Fruit fly (Drosophila melanogaster) ovary, adult (tissue): Measurements from ENCODE around the gene fru.
A peak's percentile ranks its signal among the peaks of the same experiment; 100 is the strongest.

Experiments
- CG17801 ChIP-seq: fragments of 200-800 bp; optimal IDR thresholded peaks from 2 replicates; lab custom pipeline; 2019; ENCODE audit warnings: missing biosample characterization, mild to moderate bottlenecking, missing genetic modification characterization, moderate library complexity; ENCODE audit not compliant: partially characterized antibody

Gene fru

DNA sequence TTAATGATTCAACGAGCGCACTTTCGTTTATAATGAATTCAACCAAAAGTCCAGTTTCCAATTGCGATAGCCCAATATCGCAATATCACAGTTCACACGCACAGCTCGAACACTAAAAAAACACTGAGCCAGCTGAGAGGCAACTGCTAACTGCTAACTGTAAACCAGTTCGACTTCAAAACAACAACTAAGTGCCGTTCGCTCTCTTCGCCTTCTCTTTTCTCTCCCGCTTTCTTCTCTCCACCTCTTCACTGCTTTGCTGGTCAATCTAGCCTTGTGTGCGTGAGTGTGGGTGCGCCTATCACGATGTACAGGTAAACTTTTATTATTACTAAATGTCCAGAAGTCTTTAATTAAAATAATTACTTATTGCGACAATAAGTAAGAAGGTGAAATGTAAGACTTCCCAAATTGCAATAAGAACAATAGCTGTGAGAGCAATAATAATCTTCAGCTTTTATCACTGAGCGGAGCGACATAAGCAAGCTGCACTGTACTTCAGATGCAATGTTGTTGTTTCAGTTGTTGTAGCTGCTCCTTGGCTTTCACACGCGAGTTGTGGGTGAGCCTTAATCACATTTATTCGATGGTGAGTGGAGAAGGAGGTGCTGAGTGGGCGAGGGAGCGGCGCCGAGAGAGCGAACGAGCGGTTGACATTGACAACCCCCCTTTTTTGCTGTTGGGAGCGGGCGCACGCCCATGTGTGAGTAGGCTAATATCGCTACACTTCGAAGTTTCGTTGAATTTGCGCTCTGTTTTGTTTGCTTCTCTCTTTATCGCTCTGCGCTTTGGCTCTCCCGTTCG lies 148.4 kb downstream of the fru start, which contains the start of gene Vti1b:
TSS of gene Vti1b (plus strand) at position 195 of the 804 bp plus-strand sequence.
- peak; percentile 96 for TF ChIP-seq CG17801 (GFP tag; lab: Kevin White, UChicago)

DNA sequence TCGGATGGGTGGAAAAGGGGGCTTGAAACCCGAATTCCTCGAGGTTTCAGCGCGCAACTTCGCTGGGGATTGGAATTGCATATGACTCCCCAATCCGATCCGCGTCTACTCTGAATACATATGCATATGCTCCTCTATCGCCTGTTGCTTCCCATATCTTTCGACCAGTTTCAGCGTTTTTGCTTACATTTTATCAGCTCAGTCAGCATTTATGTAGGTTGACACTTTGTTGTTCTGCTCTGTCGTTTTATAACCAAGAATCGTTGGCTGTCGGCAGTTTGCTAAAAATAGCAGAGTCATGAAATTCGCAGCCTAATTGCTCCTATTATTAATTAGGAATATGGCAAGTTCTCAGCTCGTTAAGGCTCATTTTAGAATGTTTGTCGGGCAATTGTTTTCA lies 149.7 kb downstream of the fru start:
- TF ChIP-seq CG17801 (GFP tag; lab: Kevin White, UChicago): no peak

DNA sequence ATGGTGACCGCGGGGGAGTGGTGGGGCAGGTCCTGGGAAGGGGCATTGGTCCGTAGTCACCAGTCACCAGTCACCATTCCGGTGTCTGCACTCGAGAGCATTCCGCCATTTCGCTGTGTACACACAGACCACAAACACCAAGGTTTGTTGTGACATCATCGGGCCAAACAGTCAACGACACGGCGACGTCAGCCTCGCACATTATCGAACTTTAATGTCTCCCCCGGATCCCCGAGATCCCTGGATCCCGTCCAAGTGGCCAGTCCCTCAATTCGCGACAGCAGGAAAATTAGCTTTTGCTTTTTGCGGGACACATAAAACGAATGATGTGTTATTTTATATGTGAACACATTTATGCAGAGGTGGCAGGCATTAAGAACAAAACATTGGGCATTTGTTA lies 150.5 kb downstream of the fru start:
- no peak for TF ChIP-seq CG17801 (GFP tag; lab: Kevin White, UChicago)

DNA sequence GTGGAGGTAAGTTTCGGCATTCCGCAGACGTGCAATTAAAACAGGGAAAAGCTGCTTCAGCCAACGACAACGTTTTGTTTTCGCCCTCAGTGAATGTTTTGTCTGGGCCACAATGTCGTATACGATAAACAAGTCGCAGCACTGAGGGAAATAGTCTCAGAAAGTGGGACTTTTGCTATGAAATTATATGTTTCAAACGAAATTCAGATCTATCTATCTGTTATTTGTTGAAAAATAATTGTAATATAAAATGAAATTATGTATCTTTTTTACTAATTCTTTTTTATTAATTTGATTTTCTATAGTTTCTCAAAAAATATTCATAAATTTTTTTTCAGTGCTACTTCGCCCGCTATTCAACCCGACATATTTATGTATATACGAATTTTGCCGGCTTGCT lies 151.9 kb downstream of the fru start:
- no peak for TF ChIP-seq CG17801 (GFP tag; lab: Kevin White, UChicago)

DNA sequence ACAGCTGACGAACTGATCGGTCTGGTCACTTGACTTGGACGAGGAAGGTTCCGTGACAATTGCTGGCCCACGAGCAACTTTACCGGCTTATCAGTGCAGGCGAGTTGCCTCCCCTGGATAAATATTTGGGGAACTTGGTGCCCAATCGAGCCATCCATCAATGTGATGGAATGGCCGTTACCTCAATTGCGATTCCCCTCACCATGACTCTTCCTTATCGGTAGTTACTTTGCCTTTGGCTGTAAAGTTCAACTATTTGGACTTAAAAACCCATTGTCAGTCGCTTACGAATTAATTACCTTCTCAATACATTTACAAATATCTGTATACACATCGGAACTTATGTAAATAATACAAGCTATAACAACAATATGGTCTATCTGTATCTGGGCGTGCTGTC lies 155.6 kb downstream of the fru start, which contains the start of gene Vha100-4:
TSS of gene Vha100-4 (minus strand) at position 16 of the 400 bp plus-strand sequence.
- TF ChIP-seq CG17801 (GFP tag; lab: Kevin White, UChicago): no peak

DNA sequence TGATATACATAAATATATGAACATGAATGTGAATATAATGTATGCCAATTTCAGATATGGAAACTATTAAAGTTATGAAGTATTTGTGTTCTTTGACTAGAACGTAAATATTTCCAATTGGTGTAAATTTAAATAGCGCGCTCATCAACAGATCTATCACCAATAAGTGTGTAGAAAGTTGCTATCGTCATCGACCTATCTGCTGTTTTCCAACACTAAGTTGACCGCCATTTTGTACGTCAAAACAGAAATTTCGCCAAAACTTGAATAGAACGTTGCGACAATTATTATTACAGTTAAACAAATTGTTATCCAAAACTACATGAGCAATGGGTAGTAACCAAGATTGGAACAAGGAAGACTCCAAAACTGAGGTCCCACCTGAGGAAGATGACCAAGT lies 159.8 kb downstream of the fru start, which contains the start of gene cona:
TSS of gene cona (plus strand) at position 236 of the 400 bp plus-strand sequence.
- TF ChIP-seq CG17801 (GFP tag; lab: Kevin White, UChicago): no peak

DNA sequence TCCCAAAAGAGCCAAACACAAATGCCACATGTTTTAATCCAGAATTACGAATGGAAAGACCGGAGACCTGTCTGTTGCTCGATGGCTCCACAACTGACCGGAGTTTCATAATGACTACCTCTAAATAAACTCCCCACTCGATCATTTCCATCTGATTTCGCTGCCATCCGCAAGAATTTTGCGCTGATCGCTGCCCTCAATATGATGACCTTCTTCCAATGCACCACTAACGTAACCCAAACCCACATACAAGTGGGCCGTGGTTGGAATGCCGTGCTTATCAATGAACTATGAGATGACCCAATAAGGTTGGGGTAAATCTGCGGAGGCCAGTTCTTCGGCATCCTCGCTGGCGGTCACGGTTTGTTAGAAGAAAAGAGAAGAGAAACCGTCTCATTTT lies 160.4 kb downstream of the fru start, which contains the start of gene CG14309:
TSS of gene CG14309 (minus strand) at position 101 of the 400 bp plus-strand sequence.
- TF ChIP-seq CG17801 (GFP tag; lab: Kevin White, UChicago): no peak

DNA sequence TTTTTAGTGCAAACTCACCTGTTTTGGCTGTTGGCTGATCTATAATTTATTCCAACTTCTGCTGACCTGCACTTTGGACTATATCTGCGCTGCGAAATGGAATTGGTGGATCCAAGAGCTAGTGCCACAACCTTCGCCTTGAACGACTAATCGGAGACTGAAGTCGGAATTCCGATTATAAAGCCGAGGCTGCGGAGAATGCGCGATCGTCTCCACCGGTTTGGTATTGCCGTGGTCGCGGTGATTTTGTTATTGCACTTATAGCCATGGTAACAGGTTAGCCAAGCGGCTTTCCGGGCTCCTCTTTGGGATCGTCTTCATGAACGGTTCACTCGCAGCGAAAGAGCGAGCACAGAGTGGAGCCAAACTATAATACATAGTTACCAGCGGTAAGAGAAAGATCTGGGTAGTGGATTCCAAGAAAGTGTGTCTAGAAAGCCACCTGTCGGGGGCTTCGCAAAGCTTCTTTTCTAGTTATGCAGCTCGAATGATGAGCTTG lies 164.3 kb downstream of the fru start, which contains the start of gene CG7675:
TSS of gene CG7675 (minus strand) at position 165 of the 499 bp plus-strand sequence.
- no peak for TF ChIP-seq CG17801 (GFP tag; lab: Kevin White, UChicago)

DNA sequence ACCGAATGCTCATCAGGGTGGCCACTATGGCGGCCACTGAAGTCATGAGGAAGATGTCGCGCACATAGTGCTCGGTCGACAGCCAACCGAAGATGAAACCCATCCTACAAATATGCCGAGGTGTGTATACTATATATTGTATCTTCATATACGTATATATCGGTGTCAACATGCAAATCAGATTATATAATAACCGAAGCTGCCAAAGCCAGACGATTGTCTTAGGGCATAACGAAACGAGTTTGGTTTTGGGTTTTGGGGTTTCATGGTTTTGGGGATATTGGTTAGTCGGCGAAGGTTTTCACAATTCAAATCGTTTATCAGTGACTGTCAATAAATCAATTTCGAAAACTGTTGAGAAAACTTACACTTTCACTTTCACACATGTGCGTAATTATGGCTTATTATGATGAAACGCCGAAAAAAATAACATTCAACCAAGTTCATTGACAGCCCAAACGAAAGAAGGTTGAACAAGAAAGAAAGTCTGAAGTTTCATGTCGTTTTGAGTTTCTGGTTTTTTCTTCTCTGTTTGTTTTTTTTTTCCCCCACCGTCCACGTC lies 165.1 kb downstream of the fru start:
- no peak for TF ChIP-seq CG17801 (GFP tag; lab: Kevin White, UChicago)

DNA sequence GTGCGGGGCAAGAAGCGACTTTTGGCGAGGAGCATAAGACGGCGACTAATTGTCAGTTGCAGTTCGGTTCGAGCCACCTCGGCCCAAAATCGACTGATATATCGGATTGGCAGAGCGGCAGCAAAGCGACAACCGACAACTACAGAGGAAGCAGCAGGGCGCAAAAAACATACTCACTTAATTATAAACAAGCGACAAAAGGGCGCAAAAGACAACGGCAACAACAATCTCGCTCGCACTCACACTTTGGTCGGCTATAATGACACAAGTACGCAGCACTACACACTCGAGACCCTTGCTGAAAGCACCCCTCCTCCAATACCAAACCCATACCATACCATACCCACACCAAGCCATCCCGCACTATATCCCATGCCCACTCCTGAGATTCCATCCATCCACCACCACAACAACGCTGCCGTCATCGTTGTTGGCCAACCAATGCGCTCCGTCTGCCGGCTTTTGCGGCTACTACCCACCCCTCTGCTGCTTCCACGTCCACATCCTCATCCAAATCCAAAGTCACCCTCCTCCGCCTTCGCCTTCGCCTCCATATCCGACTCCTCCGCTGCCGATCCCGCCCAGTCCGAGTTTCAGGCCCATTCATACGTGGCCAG lies 172.6 kb downstream of the fru start, which contains the start of gene gl:
TSS of gene gl (minus strand) at position 51 of the 617 bp plus-strand sequence.
- no peak for TF ChIP-seq CG17801 (GFP tag; lab: Kevin White, UChicago)

DNA sequence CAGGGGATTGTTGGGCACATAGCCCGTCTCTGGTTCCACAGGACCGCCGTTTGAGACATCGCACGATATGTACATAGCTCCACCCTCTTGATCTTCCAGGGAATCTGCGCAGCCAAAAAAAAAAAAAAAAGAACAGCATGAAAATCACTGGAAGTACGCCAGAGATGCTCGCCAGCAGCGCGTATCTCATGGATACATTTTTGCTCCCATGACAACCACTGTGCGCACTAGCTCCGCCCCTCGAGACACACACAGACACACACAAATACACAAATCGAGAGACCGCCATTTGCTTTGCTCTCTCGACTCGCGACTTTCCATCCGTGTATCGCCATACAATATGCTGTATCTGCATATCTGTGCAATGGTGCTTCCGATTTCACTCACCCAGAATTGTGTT lies 174.0 kb downstream of the fru start:
- TF ChIP-seq CG17801 (GFP tag; lab: Kevin White, UChicago): no peak

DNA sequence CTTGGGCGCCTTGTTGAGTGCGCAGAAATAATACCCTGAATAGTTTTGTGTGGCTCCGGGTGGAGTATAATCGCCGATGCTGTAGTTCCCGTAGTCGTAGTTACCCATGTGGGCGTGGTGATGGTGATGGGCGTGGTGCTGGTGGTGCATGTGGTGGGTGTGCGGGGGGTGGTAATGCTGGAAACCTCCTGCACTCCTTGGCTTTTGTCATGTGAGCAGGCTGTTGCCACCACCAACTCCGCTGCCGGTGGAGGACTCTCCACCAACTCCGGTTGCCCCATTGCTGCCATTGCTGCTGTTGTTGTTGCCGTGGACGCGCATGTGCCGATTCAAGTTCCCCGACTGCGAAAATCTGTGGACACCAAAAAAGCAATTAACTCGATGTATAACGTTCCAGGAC lies 176.8 kb downstream of the fru start:
- no peak for TF ChIP-seq CG17801 (GFP tag; lab: Kevin White, UChicago)

DNA sequence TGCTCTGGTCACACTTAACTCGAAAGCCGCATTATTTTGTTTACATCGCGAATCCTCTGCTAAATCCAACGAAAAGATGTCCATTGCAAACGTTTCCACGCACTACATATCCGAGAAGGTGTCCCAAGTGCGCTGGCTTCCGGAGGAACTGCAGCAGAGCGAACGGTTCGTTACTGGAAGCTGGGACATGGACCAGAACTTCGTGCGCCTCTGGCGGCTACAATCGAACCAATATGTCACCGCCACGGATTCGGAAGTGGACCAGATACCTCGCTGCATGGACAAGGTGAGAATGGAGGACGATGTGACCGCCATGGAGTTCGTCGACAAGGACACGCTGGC lies 178.8 kb downstream of the fru start:
- TF ChIP-seq CG17801 (GFP tag; lab: Kevin White, UChicago): no peak

DNA sequence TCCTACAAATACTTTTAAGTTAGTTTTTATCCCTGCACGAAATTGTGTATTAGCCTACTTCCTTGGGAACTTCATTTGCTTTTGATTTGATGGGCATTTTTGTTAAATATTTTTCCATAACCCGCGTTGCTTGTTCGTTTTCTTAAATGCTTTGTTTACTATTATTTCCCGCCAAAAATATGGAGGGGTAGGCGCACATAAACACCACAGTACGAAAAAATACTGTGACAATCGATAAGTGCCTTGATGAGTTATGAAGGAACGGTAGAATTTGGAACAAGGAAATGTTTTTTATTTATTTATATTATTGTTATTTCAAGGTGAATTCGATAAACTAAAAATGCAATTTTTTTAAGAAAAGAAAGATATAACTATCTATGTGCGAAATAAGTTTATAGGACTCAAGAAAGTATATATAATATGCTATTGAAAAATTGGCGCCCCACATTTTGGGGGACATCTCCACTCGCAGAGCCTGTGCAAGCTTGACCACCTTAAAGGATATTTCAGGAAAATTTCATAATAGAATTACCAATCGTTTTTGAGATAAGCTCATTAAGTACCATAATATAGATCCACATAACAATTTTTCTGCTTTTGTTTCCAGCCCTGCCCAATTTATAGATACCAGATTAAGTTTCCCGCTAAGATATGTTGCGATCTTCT lies 179.3 kb downstream of the fru start, which contains the start of the genes WRNexo and Nup43:
TSS of gene WRNexo (minus strand) at position 185 of the 666 bp plus-strand sequence.
TSS of gene Nup43 (plus strand) at position 661 of the 666 bp plus-strand sequence.
- no peak for TF ChIP-seq CG17801 (GFP tag; lab: Kevin White, UChicago)
